Fruit fly (Drosophila melanogaster) whole organism, embryonic: ENCODE results near the gene PAPLA1.
A peak's percentile ranks its signal among the peaks of the same experiment; 100 is the strongest.

Source experiments
- BEAF-32 ChIP-seq: fragments of 200-800 bp; sonication (Bioruptor generic); optimal IDR thresholded peaks from 3 replicates; lab custom pipeline; 2017; ENCODE audit warnings: missing biosample characterization, missing genetic modification characterization, mild to moderate bottlenecking, moderate library complexity, missing genetic modification reagents
- CG13287 ChIP-seq: fragments of 200-800 bp; sonication (Bioruptor generic); IDR thresholded peaks from 2 replicates; pipeline ENCODE4 v1.3.6; 2022; ENCODE audit warnings: missing biosample characterization, missing genetic modification characterization; ENCODE audit not compliant: partially characterized antibody
- CG14860 ChIP-seq: fragments of 200-800 bp; sonication (Bioruptor generic); IDR thresholded peaks from 3 replicates; pipeline ENCODE4 v1.3.6; 2022; ENCODE audit warnings: missing biosample characterization, missing genetic modification characterization; ENCODE audit not compliant: partially characterized antibody
- CG15514 ChIP-seq: fragments of 200-800 bp; sonication (Bioruptor generic); optimal IDR thresholded peaks from 3 replicates; lab custom pipeline; 2017; ENCODE audit warnings: missing biosample characterization, missing genetic modification characterization, mild to moderate bottlenecking, moderate library complexity, missing genetic modification reagents
- CG1602 ChIP-seq: fragments of 200-800 bp; sonication (Bioruptor generic); optimal IDR thresholded peaks from 3 replicates; lab custom pipeline; 2016; ENCODE audit warnings: missing biosample characterization, missing genetic modification characterization
- CG17361 ChIP-seq: fragments of 200-800 bp; sonication (Bioruptor generic); IDR thresholded peaks from 3 replicates; pipeline ENCODE4 v1.3.6; 2022; ENCODE audit warnings: missing biosample characterization, missing genetic modification characterization
- CG18011 ChIP-seq: fragments of 200-800 bp; sonication (Bioruptor generic); optimal IDR thresholded peaks from 2 replicates; lab custom pipeline; 2017; ENCODE audit warnings: missing biosample characterization, missing genetic modification characterization, mild to moderate bottlenecking, moderate library complexity, missing genotype
- CG2129 ChIP-seq: fragments of 200-800 bp; sonication (Bioruptor generic); IDR thresholded peaks from 2 replicates; pipeline ENCODE4 v1.3.6; 2022; ENCODE audit warnings: missing biosample characterization, missing genetic modification characterization; ENCODE audit not compliant: partially characterized antibody
- CG2712 ChIP-seq: fragments of 200-800 bp; optimal IDR thresholded peaks from 3 replicates; lab custom pipeline; 2019; ENCODE audit warnings: missing biosample characterization, mild to moderate bottlenecking, missing genetic modification characterization, moderate library complexity
- CG32532 ChIP-seq: fragments of 200-800 bp; sonication (Bioruptor generic); IDR thresholded peaks from 2 replicates; pipeline ENCODE4 v1.3.6; 2022; ENCODE audit warnings: missing biosample characterization, missing genetic modification characterization
- CG34376 ChIP-seq: fragments of 200-800 bp; sonication (Bioruptor generic); optimal IDR thresholded peaks from 2 replicates; lab custom pipeline; 2018; ENCODE audit warnings: missing biosample characterization, mild to moderate bottlenecking, missing genetic modification characterization
- CG3995 ChIP-seq: fragments of 200-800 bp; sonication (Bioruptor generic); optimal IDR thresholded peaks from 3 replicates; lab custom pipeline; 2016; ENCODE audit warnings: missing biosample characterization, missing genetic modification characterization
- CG4854 ChIP-seq: fragments of 200-800 bp; sonication (Bioruptor generic); optimal IDR thresholded peaks from 2 replicates; lab custom pipeline; 2016; ENCODE audit warnings: missing biosample characterization, missing genetic modification characterization, inconsistent platforms
- CG7357 ChIP-seq: fragments of 200-800 bp; sonication (Bioruptor generic); IDR thresholded peaks from 3 replicates; pipeline ENCODE4 v1.3.6; 2022; ENCODE audit warnings: missing biosample characterization, missing genetic modification characterization
- CG8765 ChIP-seq: fragments of 200-800 bp; sonication (Bioruptor generic); IDR thresholded peaks from 2 replicates; pipeline ENCODE4 v1.3.6; 2022; ENCODE audit warnings: missing biosample characterization, missing genetic modification characterization
- CG9797 ChIP-seq: fragments of 200-800 bp; sonication (Bioruptor generic); optimal IDR thresholded peaks from 3 replicates; lab custom pipeline; 2018; ENCODE audit warnings: missing biosample characterization, mild to moderate bottlenecking, missing genetic modification characterization
- Dbx ChIP-seq: fragments of 200-800 bp; sonication (Bioruptor generic); IDR thresholded peaks from 3 replicates; pipeline ENCODE4 v1.3.6; 2022; ENCODE audit warnings: missing biosample characterization, missing genetic modification characterization
- Deaf1 ChIP-seq: fragments of 200-800 bp; optimal IDR thresholded peaks from 3 replicates; lab custom pipeline; 2019; ENCODE audit warnings: missing biosample characterization, mild to moderate bottlenecking, missing genetic modification characterization, moderate library complexity
- Dll ChIP-seq: fragments of 200-800 bp; sonication (Bioruptor generic); IDR thresholded peaks from 4 replicates; pipeline ENCODE4 v1.3.6; 2022; ENCODE audit warnings: missing biosample characterization, missing genetic modification characterization; ENCODE audit not compliant: partially characterized antibody
- Doc3 ChIP-seq: fragments of 200-800 bp; sonication (Bioruptor generic); IDR thresholded peaks from 3 replicates; pipeline ENCODE4 v1.3.6; 2022; ENCODE audit warnings: missing biosample characterization, missing genetic modification characterization; ENCODE audit not compliant: partially characterized antibody
- Dp ChIP-seq: fragments of 200-800 bp; sonication (Bioruptor generic); optimal IDR thresholded peaks from 2 replicates; lab custom pipeline; 2018; ENCODE audit warnings: missing biosample characterization, mild to moderate bottlenecking, missing genetic modification characterization, moderate library complexity
- Eip74EF ChIP-seq, 2 experiments: fragments of 200-800 bp in 1 of 2; fragments of >200 bp in 1 of 2; sonication (Bioruptor generic) in 1 of 2; optimal IDR thresholded peaks; 2 replicates each; lab custom pipeline; 2017 to 2019; ENCODE audit warnings: missing biosample characterization in 2 of 2, missing genetic modification characterization in 2 of 2, mild to moderate bottlenecking in 1 of 2, moderate library complexity in 1 of 2
- Elba2 ChIP-seq: fragments of 200-800 bp; sonication (Bioruptor generic); optimal IDR thresholded peaks from 3 replicates; lab custom pipeline; 2016; ENCODE audit warnings: missing biosample characterization, missing genetic modification characterization
- Ets97D ChIP-seq: fragments of 200-800 bp; sonication (Bioruptor generic); optimal IDR thresholded peaks from 3 replicates; lab custom pipeline; 2016; ENCODE audit warnings: missing biosample characterization, missing genetic modification characterization
- Fer1 ChIP-seq: fragments of 200-800 bp; sonication (Bioruptor generic); optimal IDR thresholded peaks from 2 replicates; lab custom pipeline; 2017; ENCODE audit warnings: missing biosample characterization, mild to moderate bottlenecking, missing genetic modification characterization
- MBD-R2 ChIP-seq: fragments of 200-800 bp; sonication (Bioruptor generic); IDR thresholded peaks from 2 replicates; pipeline ENCODE4 v1.3.6; 2022; ENCODE audit warnings: missing biosample characterization, missing genetic modification characterization
- Mad ChIP-seq: fragments of 200-800 bp; sonication (Bioruptor generic); optimal IDR thresholded peaks from 2 replicates; lab custom pipeline; 2016; ENCODE audit warnings: missing biosample characterization, missing genetic modification characterization
- Myb ChIP-seq: fragments of 200-800 bp; sonication (Bioruptor generic); optimal IDR thresholded peaks from 2 replicates; lab custom pipeline; 2016; ENCODE audit warnings: missing biosample characterization, missing genetic modification characterization
- Opbp ChIP-seq: fragments of 200-800 bp; sonication (Bioruptor generic); IDR thresholded peaks from 3 replicates; pipeline ENCODE4 v1.3.6; 2022; ENCODE audit warnings: missing biosample characterization, missing genetic modification characterization; ENCODE audit not compliant: partially characterized antibody
- Rfx ChIP-seq: fragments of 200-800 bp; sonication (Bioruptor generic); IDR thresholded peaks from 2 replicates; pipeline ENCODE4 v1.3.6; 2022; ENCODE audit warnings: missing biosample characterization, missing genetic modification characterization
- ac ChIP-seq: fragments of 200-800 bp; sonication (Bioruptor generic); optimal IDR thresholded peaks from 3 replicates; lab custom pipeline; 2017; ENCODE audit warnings: missing biosample characterization, mild to moderate bottlenecking, missing genetic modification characterization
- amos ChIP-seq: fragments of 200-800 bp; sonication (Bioruptor generic); IDR thresholded peaks from 2 replicates; pipeline ENCODE4 v1.3.6; 2022; ENCODE audit warnings: missing biosample characterization, missing genetic modification characterization; ENCODE audit not compliant: partially characterized antibody
- ato ChIP-seq: fragments of 200-800 bp; sonication (Bioruptor generic); IDR thresholded peaks from 2 replicates; pipeline ENCODE4 v1.3.6; 2022; ENCODE audit warnings: missing biosample characterization, missing genetic modification characterization; ENCODE audit not compliant: partially characterized antibody
- bbx ChIP-seq: fragments of 200-800 bp; sonication (Bioruptor generic); IDR thresholded peaks from 2 replicates; pipeline ENCODE4 v1.3.6; 2022; ENCODE audit warnings: missing biosample characterization, missing genetic modification characterization; ENCODE audit not compliant: partially characterized antibody
- chinmo ChIP-seq: fragments of 200-800 bp; sonication (Bioruptor generic); IDR thresholded peaks from 4 replicates; pipeline ENCODE4 v1.3.6; 2022; ENCODE audit warnings: missing biosample characterization, missing genetic modification characterization; ENCODE audit not compliant: partially characterized antibody
- ci ChIP-seq: fragments of 200-800 bp; sonication (Bioruptor generic); IDR thresholded peaks from 3 replicates; pipeline ENCODE4 v1.3.6; 2022; ENCODE audit warnings: missing biosample characterization, missing genetic modification characterization
- hbn ChIP-seq: fragments of 200-800 bp; sonication (Bioruptor generic); IDR thresholded peaks from 2 replicates; pipeline ENCODE4 v1.3.6; 2022; ENCODE audit warnings: missing biosample characterization, missing genetic modification characterization; ENCODE audit not compliant: partially characterized antibody
- knrl ChIP-seq: fragments of 200-800 bp; sonication (Bioruptor generic); IDR thresholded peaks from 3 replicates; pipeline ENCODE4 v1.3.6; 2022; ENCODE audit warnings: missing biosample characterization, missing genetic modification characterization; ENCODE audit not compliant: partially characterized antibody
- lbe ChIP-seq: fragments of 200-800 bp; sonication (Bioruptor generic); optimal IDR thresholded peaks from 2 replicates; lab custom pipeline; 2016; ENCODE audit warnings: missing biosample characterization, mild to moderate bottlenecking, missing genetic modification characterization
- lilli ChIP-seq: fragments of 200-800 bp; sonication (Bioruptor generic); optimal IDR thresholded peaks from 3 replicates; lab custom pipeline; 2016; ENCODE audit warnings: missing biosample characterization, missing genetic modification characterization
- nerfin-2 ChIP-seq: fragments of 200-800 bp; sonication (Bioruptor generic); IDR thresholded peaks from 2 replicates; pipeline ENCODE4 v1.3.6; 2022; ENCODE audit warnings: missing biosample characterization, missing genetic modification characterization; ENCODE audit not compliant: partially characterized antibody
- nmo ChIP-seq: fragments of 200-800 bp; sonication (Bioruptor generic); optimal IDR thresholded peaks from 2 replicates; lab custom pipeline; 2018; ENCODE audit warnings: missing biosample characterization, mild to moderate bottlenecking, missing genetic modification characterization, moderate library complexity
- sd ChIP-seq: fragments of 200-800 bp; sonication (Bioruptor generic); optimal IDR thresholded peaks from 3 replicates; lab custom pipeline; 2018; ENCODE audit warnings: missing biosample characterization, mild to moderate bottlenecking, missing genetic modification characterization, moderate library complexity
- sens ChIP-seq: fragments of 200-800 bp; sonication (Bioruptor generic); peaks from one replicate; lab custom pipeline; 2016; ENCODE audit warnings: missing biosample characterization, missing genetic modification characterization
- seq ChIP-seq: fragments of 200-800 bp; sonication (Bioruptor generic); IDR thresholded peaks from 2 replicates; pipeline ENCODE4 v1.3.6; 2022; ENCODE audit warnings: missing biosample characterization, missing genetic modification characterization
- stwl ChIP-seq: fragments of 200-800 bp; sonication (Bioruptor generic); optimal IDR thresholded peaks from 3 replicates; lab custom pipeline; 2018; ENCODE audit warnings: missing biosample characterization, mild to moderate bottlenecking, missing genetic modification characterization, moderate library complexity
- vnd ChIP-seq: fragments of 200-800 bp; sonication (Bioruptor generic); IDR thresholded peaks from 3 replicates; pipeline ENCODE4 v1.3.6; 2022; ENCODE audit warnings: missing biosample characterization, missing genetic modification characterization; ENCODE audit not compliant: partially characterized antibody
- zen2 ChIP-seq: fragments of 200-800 bp; sonication (Bioruptor generic); IDR thresholded peaks from 3 replicates; pipeline ENCODE4 v1.3.6; 2022; ENCODE audit warnings: missing biosample characterization, missing genetic modification characterization; ENCODE audit not compliant: partially characterized antibody

The PAPLA1 gene

dm6 chr2L:8198757-8199156 is 39.3 kb upstream of the PAPLA1 start, which contains the start of gene PGAP5 (continued):
- no peak for TF ChIP-seq sd (tag; lab: Kevin White, UChicago)
- peak; percentile 93 for TF ChIP-seq MBD-R2 (GFP tag; lab: Robert Waterston, UW)
- TF ChIP-seq CG34376 (GFP tag; lab: Kevin White, UChicago): peak; percentile 24
- TF ChIP-seq ato (GFP tag; lab: Robert Waterston, UW): peak; percentile 85
- TF ChIP-seq CG1602 (GFP tag; lab: Kevin White, UChicago): no peak
- peak; percentile 91 for TF ChIP-seq BEAF-32 (GFP tag; lab: Kevin White, UChicago)
- peak; percentile 28 for TF ChIP-seq nmo (GFP tag; lab: Kevin White, UChicago)
- TF ChIP-seq CG13287 (GFP tag; lab: Robert Waterston, UW): peak; percentile 99
- TF ChIP-seq CG18011 (GFP tag; lab: Kevin White, UChicago): peak; percentile 10
- TF ChIP-seq sens (GFP tag; lab: Kevin White, UChicago): peak; percentile 84
- TF ChIP-seq ac: no peak
- TF ChIP-seq Deaf1 (tag; lab: Kevin White, UChicago): no peak
- TF ChIP-seq ci (GFP tag; lab: Robert Waterston, UW): 0 out of 3 replicates have a peak, but pooled peaks have one; percentile 17
- TF ChIP-seq seq (GFP tag; lab: Robert Waterston, UW): no peak
- peak; percentile 35 for TF ChIP-seq CG3995 (GFP tag; lab: Kevin White, UChicago)
- TF ChIP-seq Dp (GFP tag; lab: Kevin White, UChicago): peak; percentile 96
- TF ChIP-seq CG15514 (GFP tag; lab: Kevin White, UChicago): peak; percentile 69
- TF ChIP-seq vnd (GFP tag; lab: Robert Waterston, UW): peak; percentile 87
- TF ChIP-seq CG2129: peak; percentile 94
- peak; percentile 22 for TF ChIP-seq Fer1 (GFP tag; lab: Kevin White, UChicago)
- TF ChIP-seq chinmo: peak; percentile 93
- TF ChIP-seq CG17361 (GFP tag; lab: Robert Waterston, UW): no peak
- TF ChIP-seq amos (GFP tag; lab: Robert Waterston, UW): peak; percentile 97
- peak; percentile 5 for TF ChIP-seq Mad
- TF ChIP-seq Doc3: peak; percentile 96
- TF ChIP-seq CG4854: peak; percentile 2
- peak; percentile 22 for TF ChIP-seq CG2712 (tag; lab: Kevin White, UChicago)
- TF ChIP-seq CG7357 (GFP tag; lab: Robert Waterston, UW): no peak
- peak; percentile 60 for TF ChIP-seq Ets97D (GFP tag; lab: Kevin White, UChicago)
- TF ChIP-seq Dll: peak; percentile 96
- peak; percentile 44 for TF ChIP-seq lilli (GFP tag; lab: Kevin White, UChicago)
- TF ChIP-seq CG32532 (GFP tag; lab: Robert Waterston, UW): 0 out of 2 replicates have a peak, but pooled peaks have one; percentile 25
- peak; percentile 88 for TF ChIP-seq zen2
- peak; percentile 63; the same call in 1 of the 2 replicates for TF ChIP-seq Rfx (GFP tag; lab: Robert Waterston, UW)
- TF ChIP-seq Myb (GFP tag; lab: Kevin White, UChicago): peak; percentile 56
- peak; percentile 75 for TF ChIP-seq lbe
- TF ChIP-seq Dbx: peak; percentile 76; the same call in 2 of the 3 replicates
- no peak for TF ChIP-seq Eip74EF (GFP tag; optimal IDR thresholded peaks at IDR 0.05; lab: Kevin White, UChicago)
- TF ChIP-seq Opbp (GFP tag; lab: Robert Waterston, UW): peak; percentile 93
- TF ChIP-seq hbn (GFP tag; lab: Robert Waterston, UW): peak; percentile 98
- TF ChIP-seq CG8765 (GFP tag; lab: Robert Waterston, UW): no peak
- no peak for TF ChIP-seq Elba2 (GFP tag; lab: Kevin White, UChicago)
- peak; percentile 52 for TF ChIP-seq stwl
- TF ChIP-seq bbx: peak; percentile 94
- TF ChIP-seq knrl: peak; percentile 91
- peak; percentile 13 for TF ChIP-seq CG9797
- peak; percentile 74 for TF ChIP-seq nerfin-2 (GFP tag; lab: Robert Waterston, UW)
- TF ChIP-seq CG14860 (GFP tag; lab: Robert Waterston, UW): peak; percentile 85
